Fruit fly (Drosophila melanogaster) S2 (cell line): ENCODE measurements around the gene Wnt6.

Source experiments
- CG8478 ChIP-seq: fragments of >200 bp; optimal IDR thresholded peaks from 2 replicates; lab custom pipeline; 2018
- CTCF ChIP-seq, 2 experiments: fragments of >200 bp; optimal IDR thresholded peaks; 2 replicates each; lab custom pipeline; 2018

DNA sequence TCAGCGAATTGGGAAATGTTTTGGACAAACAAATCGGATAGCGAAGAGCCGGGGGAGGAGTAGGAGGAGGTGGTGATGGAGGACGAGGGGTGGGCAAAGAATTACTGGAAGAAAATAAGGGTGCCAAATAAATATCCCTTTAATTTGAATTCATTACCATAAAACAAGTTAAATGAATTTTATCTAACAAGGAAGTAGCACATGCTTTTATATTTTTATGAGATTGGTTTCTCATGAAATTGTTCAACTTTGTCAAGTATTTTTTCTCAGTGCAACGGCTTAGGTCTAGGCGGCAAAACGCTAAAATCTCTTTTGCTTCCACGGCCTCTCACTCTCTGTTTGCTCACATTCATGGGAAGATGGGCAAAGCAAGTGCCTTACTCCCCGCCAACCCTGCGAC is 41.5 kb upstream of the Wnt6 start:
- TF ChIP-seq CG8478 (lab: Kevin White, UChicago) = no peak
- TF ChIP-seq CTCF (optimal IDR thresholded peaks at IDR 0.05; lab: Kevin White, UChicago) = no peak
